Worm (Caenorhabditis elegans) whole organism, mixed stage, embryonic: ENCODE measurements around the gene enpl-1.

Experiments
- elt-3 ChIP-seq: fragments of 150-350 bp; optimal IDR thresholded peaks from 2 replicates; lab custom pipeline; 2014; ENCODE audit warnings: missing biosample characterization, missing genetic modification characterization
- lin-13 ChIP-seq: fragments of 150-350 bp; optimal IDR thresholded peaks from 2 replicates; lab custom pipeline; 2014; ENCODE audit warnings: missing biosample characterization, missing genetic modification characterization
- pha-4 ChIP-seq: fragments of 150-350 bp; optimal IDR thresholded peaks from 2 replicates; lab custom pipeline; 2018; ENCODE audit warnings: missing biosample characterization, missing genetic modification reagents, missing genetic modification characterization
- unc-62 ChIP-seq: fragments of 150-350 bp; optimal IDR thresholded peaks from 2 replicates; lab custom pipeline; 2014; ENCODE audit warnings: missing biosample characterization, missing genetic modification reagents, missing genetic modification characterization
- ztf-11 ChIP-seq: fragments of 150-350 bp; optimal IDR thresholded peaks from 2 replicates; lab custom pipeline; 2014; ENCODE audit warnings: missing biosample characterization, missing genetic modification characterization

ce11 chrIV:11149454-11150163, 30.5 kb downstream of the enpl-1 start, which contains the start of the genes F01G4.6 and pfd-1:
- TF ChIP-seq ztf-11 (tag; lab: Kevin White, UChicago) (no peak), elt-3 (tag; lab: Kevin White, UChicago) (no peak), unc-62 (GFP tag; lab: Kevin White, UChicago) (peak; percentile 58), pha-4 (tag; lab: Kevin White, UChicago) (peak; percentile 71), lin-13 (tag; lab: Kevin White, UChicago) (peak; percentile 79)
